Worm (Caenorhabditis elegans) whole organism, L4 larva: ENCODE results near the gene Y57E12AL.6.

Experiments
- F10B5.3 ChIP-seq: sonication (generic microtip); optimal IDR thresholded peaks from 2 replicates; lab custom pipeline; 2016; ENCODE audit warnings: mild to moderate bottlenecking, missing genetic modification characterization, missing compliant biosample characterization
- R02D3.7 ChIP-seq: fragments of 150-350 bp; sonication (generic microtip); optimal IDR thresholded peaks from 3 replicates; lab custom pipeline; 2014; ENCODE audit warnings: missing biosample characterization, missing genetic modification characterization
- Y5F2A.4 ChIP-seq: fragments of 200-800 bp; sonication (Bioruptor generic); optimal IDR thresholded peaks from 2 replicates; lab custom pipeline; 2018; ENCODE audit warnings: mild to moderate bottlenecking, missing genetic modification characterization, missing compliant biosample characterization
- ceh-32 ChIP-seq: sonication (generic microtip); optimal IDR thresholded peaks from 2 replicates; lab custom pipeline; 2016; ENCODE audit warnings: mild to moderate bottlenecking, missing genetic modification characterization, missing compliant biosample characterization; ENCODE audit not compliant: poor library complexity
- cey-2 ChIP-seq: sonication (generic microtip); optimal IDR thresholded peaks from 3 replicates; lab custom pipeline; 2017; ENCODE audit warnings: missing genetic modification characterization, mild to moderate bottlenecking, missing compliant biosample characterization, antibody characterized with exemption, borderline replicate concordance; ENCODE audit not compliant: insufficient read depth
- dpl-1 ChIP-seq: fragments of 150-350 bp; optimal IDR thresholded peaks from 2 replicates; lab custom pipeline; 2014; ENCODE audit warnings: missing biosample characterization, missing genetic modification reagents, missing genetic modification characterization
- nhr-10 ChIP-seq: fragments of 150-350 bp; optimal IDR thresholded peaks from 2 replicates; lab custom pipeline; 2014; ENCODE audit warnings: missing biosample characterization, missing genetic modification characterization
- nhr-237 ChIP-seq: sonication (generic microtip); optimal IDR thresholded peaks from 2 replicates; lab custom pipeline; 2017; ENCODE audit warnings: missing biosample characterization, missing genetic modification characterization
- zag-1 ChIP-seq: fragments of 150-350 bp; optimal IDR thresholded peaks from 2 replicates; lab custom pipeline; 2014; ENCODE audit warnings: missing biosample characterization, missing genetic modification characterization
- zip-2 ChIP-seq: fragments of 150-350 bp; optimal IDR thresholded peaks from 2 replicates; lab custom pipeline; 2014; ENCODE audit warnings: missing biosample characterization, missing genetic modification characterization

- no peak for TF ChIP-seq zip-2
- no peak for TF ChIP-seq cey-2 (tag; lab: Kevin White, UChicago)
- TF ChIP-seq nhr-237 (tag; lab: Kevin White, UChicago) = no peak
- TF ChIP-seq zag-1 (tag; lab: Kevin White, UChicago) = no peak
- TF ChIP-seq ceh-32 (tag; lab: Kevin White, UChicago) = no peak
- no peak for TF ChIP-seq R02D3.7 (tag; lab: Kevin White, UChicago)
- no peak for TF ChIP-seq nhr-10
- TF ChIP-seq dpl-1 = no peak
- no peak for TF ChIP-seq Y5F2A.4 (GFP tag; lab: Kevin White, UChicago)
- no peak for TF ChIP-seq F10B5.3 (tag; lab: Kevin White, UChicago)
Measured at ce11 chrV:7059350-7059749, 920 bp downstream of the Y57E12AL.6 start, which contains the start of gene mdt-6.
